Worm (Caenorhabditis elegans) whole organism, L4/young adult: ENCODE results near the gene epic-2.

ENCODE experiments used
- W03F9.2 ChIP-seq: fragments of 150-350 bp; optimal IDR thresholded peaks from 2 replicates; lab custom pipeline; 2014; ENCODE audit warnings: missing biosample characterization, missing genetic modification characterization
- dao-5 ChIP-seq: sonication (generic microtip); optimal IDR thresholded peaks from 2 replicates; lab custom pipeline; 2016; ENCODE audit warnings: missing genotype, missing genetic modification characterization, moderate library complexity, missing compliant biosample characterization
- him-1 ChIP-seq: sonication (generic microtip); optimal IDR thresholded peaks from 2 replicates; lab custom pipeline; 2016; ENCODE audit warnings: missing genotype, missing genetic modification reagents, missing genetic modification characterization, missing compliant biosample characterization

DNA sequence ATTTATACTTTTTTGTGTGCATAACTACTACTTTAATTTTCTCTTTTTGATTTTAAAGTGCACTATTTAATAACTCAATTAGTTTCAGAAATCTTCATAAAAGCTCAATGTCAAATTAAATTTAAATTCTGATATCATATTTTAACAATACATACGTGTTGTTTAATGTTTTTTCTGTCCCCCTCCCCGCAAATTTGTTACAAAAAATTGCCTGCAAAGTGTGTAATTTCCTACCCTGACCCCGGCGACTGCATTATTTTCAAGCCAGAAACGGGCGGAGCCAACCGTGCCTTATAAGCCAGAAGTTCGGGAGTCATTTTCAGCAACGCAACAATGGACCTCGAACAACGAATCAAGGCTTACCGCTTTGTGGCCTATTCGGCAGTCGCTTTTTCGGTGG, 47.7 kb downstream of the epic-2 start, which contains the start of gene col-108:
- TF ChIP-seq W03F9.2 (tag; lab: Kevin White, UChicago) (no peak), dao-5 (tag; lab: Kevin White, UChicago) (no peak), him-1 (tag; lab: Kevin White, UChicago) (no peak)
